ENCODE assay signal across 2 fruit fly cellular contexts in the genomic region with DNA sequence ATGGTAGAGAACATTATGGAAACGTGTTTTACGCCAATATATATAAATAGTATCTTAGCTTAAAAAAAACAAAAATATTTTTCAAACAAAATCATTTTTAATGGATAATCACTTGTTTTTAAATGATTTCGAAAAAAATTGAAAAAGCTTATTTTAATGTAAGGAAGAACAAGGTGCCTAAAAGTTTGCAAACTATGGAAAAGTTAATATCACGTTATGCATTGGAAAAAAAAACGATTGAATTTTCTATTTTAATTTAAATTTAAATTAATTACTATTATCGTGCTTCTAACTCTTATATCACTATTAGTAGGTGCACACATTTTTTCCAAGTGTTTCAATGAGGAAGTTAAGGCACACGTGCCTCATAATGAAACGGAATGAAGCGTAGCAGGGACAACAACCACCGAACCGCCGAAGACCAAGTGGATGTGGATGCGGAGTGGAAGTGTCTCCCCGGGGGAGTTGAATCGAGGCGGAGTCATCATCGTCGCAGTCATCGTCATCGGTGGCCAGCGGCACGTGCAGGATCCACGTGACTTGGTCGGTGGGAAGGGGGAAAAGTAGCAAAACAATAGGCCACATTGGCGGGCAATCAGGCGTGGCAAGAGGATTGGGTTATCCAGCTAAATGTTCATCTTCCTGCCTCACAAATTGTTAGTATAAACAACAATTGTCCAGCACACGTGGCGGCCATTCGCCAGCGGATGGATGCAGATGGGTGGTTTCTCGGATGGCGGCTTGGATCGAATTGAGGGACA.
TF ChIP-seq lines count a peak whose summit lies in the region.

No protein-coding gene starts in this region.

- TF ChIP-seq CTCF in whole organism, embryonic (GFP tag; optimal IDR thresholded peaks at IDR 0.05; lab: Kevin White, UChicago), result no peak

TF ChIP-seq in whole organism, embryonic, 481 proteins besides CTCF, POLR2A, EP300 and RAD21 (continues in another document):
- TF ChIP-seq btn (GFP tag; optimal IDR thresholded peaks at IDR 0.05; lab: Kevin White, UChicago) (no peak), tio (GFP tag; optimal IDR thresholded peaks at IDR 0.05; lab: Kevin White, UChicago) (no peak), CG34376 (GFP tag; optimal IDR thresholded peaks at IDR 0.05; lab: Kevin White, UChicago) (no peak), Bgb (GFP tag; IDR thresholded peaks at IDR 0.05; lab: Robert Waterston, UW; ENCODE audit: partially characterized antibody) (no peak), CG30403 (GFP tag; optimal IDR thresholded peaks at IDR 0.05; lab: Kevin White, UChicago) (peak; percentile 37), CG10267 (tag; optimal IDR thresholded peaks at IDR 0.05; lab: Kevin White, UChicago) (peak; percentile 36), Blimp-1 (GFP tag; optimal IDR thresholded peaks at IDR 0.05; lab: Kevin White, UChicago) (peak; percentile 35), CG12104 (GFP tag; optimal IDR thresholded peaks at IDR 0.05; lab: Kevin White, UChicago) (no peak), CG12391 (tag; optimal IDR thresholded peaks at IDR 0.05; lab: Kevin White, UChicago) (peak; percentile 35), CG17361 (GFP tag; IDR thresholded peaks at IDR 0.05; lab: Robert Waterston, UW) (peak; percentile 74; the same call in 2 of the 3 replicates), CoRest (tag; optimal IDR thresholded peaks at IDR 0.05; lab: Kevin White, UChicago) (peak; percentile 39), grau (tag; optimal IDR thresholded peaks at IDR 0.05; lab: Kevin White, UChicago) (peak; percentile 22), CG2678 (tag; optimal IDR thresholded peaks at IDR 0.05; lab: Kevin White, UChicago) (peak; percentile 40), CG7839 (tag; optimal IDR thresholded peaks at IDR 0.05; lab: Kevin White, UChicago) (peak; percentile 4), Hmr (GFP tag; optimal IDR thresholded peaks at IDR 0.05; lab: Kevin White, UChicago) (no peak), fd96Cb (tag; optimal IDR thresholded peaks at IDR 0.05; lab: Kevin White, UChicago) (peak; percentile 30), Dip2 (GFP tag; IDR thresholded peaks at IDR 0.05; lab: Robert Waterston, UW) (no peak), CG7556 (GFP tag; optimal IDR thresholded peaks at IDR 0.05; lab: Kevin White, UChicago) (peak; percentile 46), Fer1 (GFP tag; optimal IDR thresholded peaks at IDR 0.05; lab: Kevin White, UChicago) (no peak), CG17359 (tag; optimal IDR thresholded peaks at IDR 0.05; lab: Kevin White, UChicago) (peak; percentile 2), CG4424 (GFP tag; optimal IDR thresholded peaks at IDR 0.05; lab: Kevin White, UChicago) (peak; percentile 30), phol (tag; optimal IDR thresholded peaks at IDR 0.05; lab: Kevin White, UChicago) (peak; percentile 53), CG15601 (tag; optimal IDR thresholded peaks at IDR 0.05; lab: Kevin White, UChicago) (peak; percentile 21), zen (tag; optimal IDR thresholded peaks at IDR 0.05; lab: Kevin White, UChicago) (no peak), CG13424 (tag; optimal IDR thresholded peaks at IDR 0.05; lab: Kevin White, UChicago) (peak; percentile 25), dmrt11E (tag; optimal IDR thresholded peaks at IDR 0.05; lab: Kevin White, UChicago) (peak; percentile 61), dmrt99B (tag; optimal IDR thresholded peaks at IDR 0.05; lab: Kevin White, UChicago) (peak; percentile 42), CG10979 (tag; optimal IDR thresholded peaks at IDR 0.05; lab: Kevin White, UChicago) (peak; percentile 50), lola (GFP tag; optimal IDR thresholded peaks at IDR 0.05; lab: Kevin White, UChicago) (peak in 1 of 3 experiments; percentile 63), CG8281 (tag; optimal IDR thresholded peaks at IDR 0.05; lab: Kevin White, UChicago) (no peak), Dad (GFP tag; optimal IDR thresholded peaks at IDR 0.05; lab: Kevin White, UChicago) (no peak), sens-2 (GFP tag; IDR thresholded peaks at IDR 0.05; lab: Robert Waterston, UW) (no peak), Awh (GFP tag; IDR thresholded peaks at IDR 0.05; lab: Robert Waterston, UW) (no peak), CG2712 (tag; optimal IDR thresholded peaks at IDR 0.05; lab: Kevin White, UChicago) (peak; percentile 50), Sox102F (GFP tag; optimal IDR thresholded peaks at IDR 0.05; lab: Kevin White, UChicago) (peak; percentile 18), nau (GFP tag; optimal IDR thresholded peaks at IDR 0.05; lab: Kevin White, UChicago) (no peak), CG11504 (tag; optimal IDR thresholded peaks at IDR 0.05; lab: Kevin White, UChicago) (peak; percentile 56), Hr78 (GFP tag; optimal IDR thresholded peaks at IDR 0.05; lab: Kevin White, UChicago) (no peak), CG1602 (GFP tag; optimal IDR thresholded peaks at IDR 0.05; lab: Kevin White, UChicago) (peak; percentile 22), CG1832 (GFP tag; optimal IDR thresholded peaks at IDR 0.05; lab: Kevin White, UChicago) (no peak), CG3838 (GFP tag; optimal IDR thresholded peaks at IDR 0.05; lab: Kevin White, UChicago) (no peak)

TF ChIP-seq in whole organism, prepupa, 60 proteins besides CTCF, POLR2A, EP300 and RAD21:
- no peak for TF ChIP-seq CG11902 (GFP tag; optimal IDR thresholded peaks at IDR 0.05; lab: Kevin White, UChicago)
- TF ChIP-seq OdsH (GFP tag; optimal IDR thresholded peaks at IDR 0.05; lab: Kevin White, UChicago), result no peak
- peak; percentile 13 for TF ChIP-seq Smox (GFP tag; optimal IDR thresholded peaks at IDR 0.05; lab: Kevin White, UChicago)
- TF ChIP-seq Eip78C (GFP tag; lab: Kevin White, UChicago), result peak; percentile 43
- TF ChIP-seq fd59A (GFP tag; optimal IDR thresholded peaks at IDR 0.05; lab: Kevin White, UChicago), result no peak
- TF ChIP-seq esn (GFP tag; optimal IDR thresholded peaks at IDR 0.05; lab: Kevin White, UChicago), result peak; percentile 15

Comparison
In these comparisons a context has a peak if more than half of its experiments do, and no peak if none do; other contexts are left out.
1. Of the 7 proteins assayed by ChIP-seq in both whole organism, embryonic and whole organism, prepupa: peak only in whole organism, embryonic: Blimp-1 and Sox102F; only in whole organism, prepupa: none; in both: none; in neither: 5.